Fruit fly (Drosophila melanogaster): ENCODE results near the gene Acp76A.

Gene Acp76A

dm6 chr3L:19051926-19052325, at the start of gene Acp76A:
TSS of gene Acp76A (minus strand) at chr3L:19052026.
- no peak for TF ChIP-seq CG17801 (GFP tag; optimal IDR thresholded peaks at IDR 0.05; ENCODE audit: partially characterized antibody)

DNA sequence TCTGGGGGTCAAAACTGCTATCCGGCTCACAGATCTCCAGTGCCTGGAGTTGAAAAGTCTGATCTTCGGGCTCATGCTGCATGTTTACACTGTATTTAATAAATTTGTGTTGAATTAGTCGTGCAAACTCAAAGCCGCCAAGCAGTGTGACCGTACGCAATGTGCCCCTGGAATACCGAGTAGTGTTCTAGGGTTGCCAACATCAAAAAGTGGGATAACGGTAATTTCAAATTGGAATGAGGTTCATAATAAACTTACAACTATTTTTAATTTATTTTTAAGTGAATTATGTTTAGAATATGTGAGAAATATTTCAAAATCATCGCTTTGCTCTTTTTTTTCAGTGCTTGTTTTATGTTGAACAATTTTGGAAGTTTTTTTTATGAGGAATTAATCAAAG, 48.4 kb upstream of the Acp76A start, which contains the start of gene Gem2:
Gem2 (minus strand) TSS at position 176 of the 400 bp plus-strand sequence.
- no peak for TF ChIP-seq CG17801 (GFP tag; optimal IDR thresholded peaks at IDR 0.05; ENCODE audit: partially characterized antibody)

dm6 chr3L:19097665-19098082, 45.8 kb upstream of the Acp76A start, which contains the start of the genes Naxd and CG14079:
TSS of gene Naxd (minus strand) at chr3L:19097709.
TSS of gene CG14079 (plus strand) at chr3L:19097999.
- peak; percentile 90 for TF ChIP-seq CG17801 (GFP tag; optimal IDR thresholded peaks at IDR 0.05; ENCODE audit: partially characterized antibody)

dm6 chr3L:19097102-19097501, 45.3 kb upstream of the Acp76A start:
- TF ChIP-seq CG17801 (GFP tag; optimal IDR thresholded peaks at IDR 0.05; ENCODE audit: partially characterized antibody), result no peak

DNA sequence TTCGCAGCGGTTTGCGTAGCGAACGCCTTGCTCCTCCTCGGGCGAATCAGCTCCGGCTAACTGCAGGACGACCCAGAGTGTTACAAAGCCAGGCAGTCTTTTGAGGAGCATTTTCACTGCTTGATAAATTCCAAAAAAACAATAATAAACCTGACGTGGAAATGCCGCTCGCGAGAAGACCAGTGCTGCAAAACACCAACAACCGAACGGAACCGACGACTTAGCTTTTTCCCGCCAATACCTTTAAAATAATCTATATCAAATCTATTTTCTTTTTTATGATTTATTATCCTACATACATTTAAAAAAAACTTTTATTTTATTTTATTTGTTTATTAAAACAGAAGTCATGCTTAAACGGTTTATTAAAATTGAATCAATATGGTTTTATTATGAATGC, 44.2 kb upstream of the Acp76A start, which contains the start of gene CNPYb:
CNPYb (minus strand) TSS at position 186 of the 400 bp plus-strand sequence.
- no peak for TF ChIP-seq CG17801 (GFP tag; optimal IDR thresholded peaks at IDR 0.05; ENCODE audit: partially characterized antibody)

DNA sequence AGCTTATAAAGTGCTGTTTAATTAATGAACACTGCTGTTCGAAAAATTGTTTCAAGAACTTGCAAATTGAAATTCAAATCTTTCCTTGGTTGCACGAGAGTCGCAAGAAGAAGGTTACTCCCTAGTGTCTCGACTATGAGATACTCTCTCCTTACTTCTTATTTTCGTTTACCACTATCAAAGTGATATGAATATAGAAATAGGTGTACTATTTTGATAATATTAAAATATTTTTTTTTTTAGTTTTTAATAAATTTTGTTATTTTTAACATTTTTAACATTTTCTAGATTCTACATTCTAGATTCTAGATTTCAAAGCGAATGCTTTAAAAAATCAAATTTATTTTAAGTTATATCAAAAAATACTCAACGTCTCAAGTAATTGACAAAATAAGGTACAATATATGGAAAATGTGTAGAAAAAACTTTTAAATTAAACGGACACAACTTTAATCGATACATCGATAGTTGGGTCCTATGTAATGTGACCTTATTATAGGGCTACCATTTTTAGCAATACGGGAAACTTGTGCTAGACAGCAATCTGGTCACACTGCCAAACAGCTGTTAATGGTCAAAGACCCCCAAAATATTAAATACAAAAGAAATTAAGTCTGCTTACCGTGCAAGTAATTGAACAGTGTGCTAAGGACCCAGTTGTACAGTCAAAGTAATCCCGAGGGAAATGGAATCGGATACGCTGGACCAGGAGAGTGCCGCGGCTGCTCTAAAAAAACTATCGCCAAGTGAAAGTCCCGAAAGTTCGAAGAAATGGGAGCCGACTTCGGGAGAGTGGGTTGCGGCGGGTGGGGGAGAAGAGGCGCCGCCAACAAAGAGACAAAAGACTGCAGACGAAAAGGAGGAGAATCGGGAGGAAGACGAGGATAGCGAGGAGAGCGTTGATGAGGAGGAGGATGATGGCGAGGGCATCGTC, 40.6 kb upstream of the Acp76A start, which contains the start of gene MESR6:
MESR6 (plus strand) TSS at position 546 of the 934 bp plus-strand sequence.
- TF ChIP-seq CG17801 (GFP tag; optimal IDR thresholded peaks at IDR 0.05; ENCODE audit: partially characterized antibody), result peak; percentile 22

DNA sequence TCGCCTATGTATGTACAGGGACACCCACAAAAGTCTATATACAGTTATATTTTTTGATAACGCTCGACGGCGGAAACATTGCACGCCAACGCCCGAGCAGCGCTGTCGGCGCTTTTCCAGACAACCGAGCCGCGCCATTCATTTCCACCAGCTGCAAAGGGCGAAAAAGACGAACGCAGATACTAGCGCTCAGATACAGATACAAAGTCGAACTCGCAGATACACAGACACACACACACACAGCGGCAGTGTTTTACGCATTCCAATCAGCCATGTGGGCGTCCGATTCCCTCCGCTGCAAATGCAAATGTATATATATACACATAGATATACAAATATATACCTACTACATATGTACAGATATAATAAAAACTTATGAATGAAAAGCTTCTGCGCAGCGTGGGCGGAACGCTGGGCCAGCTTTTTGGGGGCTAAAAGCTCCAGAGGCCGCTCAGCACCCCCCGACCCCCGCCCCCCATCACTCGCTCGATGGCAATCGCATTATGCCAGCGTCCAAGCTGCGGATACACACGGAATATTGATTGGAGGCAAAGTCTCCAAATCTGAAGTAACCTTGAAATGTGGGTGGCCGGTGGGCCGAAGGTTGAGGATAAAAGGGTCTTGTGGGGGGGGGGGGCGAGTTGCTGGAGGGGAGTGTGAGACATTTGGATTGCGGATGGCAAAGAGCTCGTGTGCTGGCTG, 39.7 kb upstream of the Acp76A start:
- TF ChIP-seq CG17801 (GFP tag; optimal IDR thresholded peaks at IDR 0.05; ENCODE audit: partially characterized antibody), result no peak

DNA sequence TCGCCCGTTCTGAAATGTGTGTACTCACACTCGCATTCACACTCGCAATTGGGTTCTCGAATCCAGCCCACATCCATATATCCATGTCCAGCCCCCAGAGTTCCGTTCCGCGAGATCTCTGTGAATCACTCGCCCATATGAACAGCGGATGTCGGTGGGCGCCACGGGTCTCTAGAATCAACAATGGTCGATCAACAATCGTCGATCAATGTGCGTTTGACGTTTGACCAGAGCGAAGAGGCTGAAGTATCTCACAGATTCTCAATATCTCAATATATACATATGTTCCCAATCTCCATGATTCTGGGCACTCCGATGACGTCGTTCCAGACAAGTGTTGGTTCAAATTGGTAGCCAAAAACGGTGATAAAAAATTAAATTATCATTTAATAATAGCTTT, 37.3 kb upstream of the Acp76A start:
- TF ChIP-seq CG17801 (GFP tag; optimal IDR thresholded peaks at IDR 0.05; ENCODE audit: partially characterized antibody), result no peak

dm6 chr3L:19087369-19088275, 35.8 kb upstream of the Acp76A start:
- TF ChIP-seq CG17801 (GFP tag; optimal IDR thresholded peaks at IDR 0.05; ENCODE audit: partially characterized antibody), result no peak

dm6 chr3L:19086364-19087200, 34.8 kb upstream of the Acp76A start, which contains the start of gene Mkp3:
TSS of gene Mkp3 (minus strand) at chr3L:19086426.
- TF ChIP-seq CG17801 (GFP tag; optimal IDR thresholded peaks at IDR 0.05; ENCODE audit: partially characterized antibody), result peak; percentile 91

dm6 chr3L:19085688-19086363, 34.0 kb upstream of the Acp76A start:
- TF ChIP-seq CG17801 (GFP tag; optimal IDR thresholded peaks at IDR 0.05; ENCODE audit: partially characterized antibody), result no peak

- TF ChIP-seq CG17801 (GFP tag; optimal IDR thresholded peaks at IDR 0.05; ENCODE audit: partially characterized antibody), result no peak
Measured at dm6 chr3L:19083126-19083525, 31.3 kb upstream of the Acp76A start.

Measured in ovary, adult (tissue).